Worm (Caenorhabditis elegans): Measurements from ENCODE around the gene T28F3.9.

Gene T28F3.9

DNA sequence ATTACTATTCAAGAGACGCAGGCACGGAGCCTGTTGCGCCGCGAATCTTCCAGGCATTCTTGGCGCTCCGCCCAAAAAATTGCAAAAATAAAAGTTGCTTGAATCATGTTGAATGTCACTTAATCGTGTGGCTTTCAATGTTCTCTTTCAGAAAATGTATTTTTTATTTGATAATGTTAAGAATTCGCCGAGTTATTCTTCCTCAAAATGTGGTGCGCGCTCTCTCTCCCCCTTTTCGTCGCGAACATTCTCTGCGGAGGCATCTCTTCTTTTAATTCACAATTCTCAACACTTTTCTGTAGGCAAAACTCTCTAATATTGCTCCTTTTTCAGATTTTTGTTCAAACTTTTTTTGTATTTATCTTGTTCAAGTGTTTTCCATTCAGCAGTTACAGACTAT is 29.9 kb upstream of the T28F3.9 start (continued):
- TF ChIP-seq F39B2.1 (GFP tag; IDR thresholded peaks at IDR 0.05) (no peak), athp-1 (tag; optimal IDR thresholded peaks at IDR 0.05) (peak; percentile 96), B0261.1 (tag; optimal IDR thresholded peaks at IDR 0.05) (peak; percentile 42), ccch-3 (GFP tag; optimal IDR thresholded peaks at IDR 0.05) (peak; percentile 76), nhr-120 (GFP tag; IDR thresholded peaks at IDR 0.05) (no peak), rec-8 (tag; optimal IDR thresholded peaks at IDR 0.05) (no peak), dox-1 (GFP tag; IDR thresholded peaks at IDR 0.05) (peak; percentile 96), F37B4.10 (GFP tag; IDR thresholded peaks at IDR 0.05) (no peak), ztf-22 (GFP tag; optimal IDR thresholded peaks at IDR 0.05) (no peak), egl-18 (GFP tag; IDR thresholded peaks at IDR 0.05) (peak; percentile 88), mcd-1 (GFP tag; IDR thresholded peaks at IDR 0.05) (peak; percentile 92), ets-4 (GFP tag; optimal IDR thresholded peaks at IDR 0.05) (no peak), bed-2 (GFP tag; IDR thresholded peaks at IDR 0.05) (peak; percentile 77), F49E8.2 (tag; optimal IDR thresholded peaks at IDR 0.05; ENCODE audit: insufficient read depth) (peak; percentile 88), ama-1 (optimal IDR thresholded peaks at IDR 0.05) (peak; percentile 44), ama-1 (GFP tag; optimal IDR thresholded peaks at IDR 0.05) (peak in 1 of 2 experiments; percentile 74), lin-40 (tag; optimal IDR thresholded peaks at IDR 0.05) (peak; percentile 99), him-1 (tag; optimal IDR thresholded peaks at IDR 0.05) (peak; percentile 23), mxl-1 (tag; optimal IDR thresholded peaks at IDR 0.05) (no peak), nfyb-1 (GFP tag; IDR thresholded peaks at IDR 0.05) (peak; percentile 95), Y95B8A.8 (GFP tag; IDR thresholded peaks at IDR 0.05) (peak; percentile 94), Y53G8AR.9 (GFP tag; conservative IDR thresholded peaks at IDR 0.05) (peak; percentile 97), ceh-79 (tag; optimal IDR thresholded peaks at IDR 0.05) (peak; percentile 79), dpl-1 (GFP tag; optimal IDR thresholded peaks at IDR 0.05) (peak; percentile 45), mel-28 (tag; optimal IDR thresholded peaks at IDR 0.05; ENCODE audit: borderline replicate concordance) (peak; percentile 82), attf-5 (GFP tag; optimal IDR thresholded peaks at IDR 0.05) (peak; percentile 91), let-607 (tag; optimal IDR thresholded peaks at IDR 0.05) (peak; percentile 82 to 91), aptf-3 (GFP tag; IDR thresholded peaks at IDR 0.05) (peak; percentile 24; the same call in 1 of the 2 replicates), nhr-80 (tag; optimal IDR thresholded peaks at IDR 0.05) (peak; percentile 49), fkh-3 (tag; optimal IDR thresholded peaks at IDR 0.05) (no peak), snpc-1.3 (tag; optimal IDR thresholded peaks at IDR 0.05; ENCODE audit: insufficient read depth) (peak; percentile 61), F55B11.4 (tag; optimal IDR thresholded peaks at IDR 0.05; ENCODE audit: borderline replicate concordance, insufficient read depth) (no peak), rcor-1 (GFP tag; IDR thresholded peaks at IDR 0.05) (peak; percentile 91), atf-7 (tag; optimal IDR thresholded peaks at IDR 0.05) (peak; percentile 96), cebp-2 (GFP tag; IDR thresholded peaks at IDR 0.05) (0 out of 2 replicates have a peak, but pooled peaks have one; percentile 77), tbx-9 (tag; optimal IDR thresholded peaks at IDR 0.05; ENCODE audit: borderline replicate concordance) (peak; percentile 35), pbrm-1 (GFP tag; IDR thresholded peaks at IDR 0.05) (peak; percentile 98), lsy-27 (tag; optimal IDR thresholded peaks at IDR 0.05; ENCODE audit: borderline replicate concordance, insufficient read depth) (peak; percentile 1), let-526 (GFP tag; IDR thresholded peaks at IDR 0.05) (peak; percentile 98), sea-2 (GFP tag; IDR thresholded peaks at IDR 0.05) (peak; percentile 73; the same call in 1 of the 2 replicates), lin-54 (GFP tag; optimal IDR thresholded peaks at IDR 0.05) (peak; percentile 93), F57A8.1 (GFP tag; optimal IDR thresholded peaks at IDR 0.05) (no peak), repo-1 (tag; optimal IDR thresholded peaks at IDR 0.05) (peak; percentile 97), F22D6.2 (tag; optimal IDR thresholded peaks at IDR 0.05) (peak; percentile 85), snpc-3.4 (tag; optimal IDR thresholded peaks at IDR 0.05) (peak; percentile 80), ztf-3 (GFP tag; optimal IDR thresholded peaks at IDR 0.05) (peak; percentile 96), unc-130 (GFP tag; optimal IDR thresholded peaks at IDR 0.05) (peak; percentile 83), ceh-100 (GFP tag; IDR thresholded peaks at IDR 0.05) (peak; percentile 81)
